Fruit fly (Drosophila melanogaster) whole organism, pupa: ENCODE measurements around the gene CG13724.

Experiments
- CG12605 ChIP-seq: fragments of 200-800 bp; sonication (Bioruptor generic); IDR thresholded peaks from 2 replicates; pipeline ENCODE4 v1.3.6; 2022; ENCODE audit warnings: missing biosample characterization, missing genetic modification characterization
- CG32121 ChIP-seq: fragments of 200-800 bp; sonication (Bioruptor generic); IDR thresholded peaks from 2 replicates; pipeline ENCODE4 v1.3.6; 2022; ENCODE audit warnings: missing biosample characterization, missing genetic modification characterization
- CG8159 ChIP-seq: fragments of 200-800 bp; sonication (Bioruptor generic); optimal IDR thresholded peaks from 3 replicates; lab custom pipeline; 2018; ENCODE audit warnings: missing biosample characterization, mild to moderate bottlenecking, missing genetic modification characterization, moderate library complexity
- EcR ChIP-seq: fragments of 200-800 bp; sonication (Bioruptor generic); optimal IDR thresholded peaks from 3 replicates; lab custom pipeline; 2019; ENCODE audit warnings: missing biosample characterization, missing genetic modification characterization, mild to moderate bottlenecking, moderate library complexity, missing genetic modification reagents
- Pif1A ChIP-seq: fragments of 200-800 bp; sonication (Bioruptor generic); optimal IDR thresholded peaks from 3 replicates; lab custom pipeline; 2016; ENCODE audit warnings: missing biosample characterization, missing genetic modification characterization
- gl ChIP-seq: fragments of 200-800 bp; sonication (Bioruptor generic); optimal IDR thresholded peaks from 2 replicates; lab custom pipeline; 2018; ENCODE audit warnings: missing biosample characterization, mild to moderate bottlenecking, missing genetic modification characterization
- rn ChIP-seq: fragments of 200-800 bp; sonication (Bioruptor generic); IDR thresholded peaks from 2 replicates; pipeline ENCODE4 v1.3.6; 2022; ENCODE audit warnings: missing biosample characterization, missing genetic modification characterization

dm6 chr3L:17320711-17321110, 1.9 kb upstream of the CG13724 start, which contains the start of gene ND-24L:
- TF ChIP-seq CG12605 (no peak), CG8159 (tag; lab: Kevin White, UChicago) (no peak), rn (GFP tag; lab: Robert Waterston, UW) (no peak), CG32121 (GFP tag; lab: Robert Waterston, UW) (no peak), Pif1A (GFP tag; lab: Kevin White, UChicago) (no peak), EcR (GFP tag; lab: Kevin White, UChicago) (no peak), gl (tag; lab: Kevin White, UChicago) (no peak)
